Fruit fly (Drosophila melanogaster) whole organism, embryonic: ENCODE measurements around the gene CG13029.
A peak's percentile ranks its signal among the peaks of the same experiment; 100 is the strongest.

ENCODE experiments used
- Abd-B ChIP-seq: fragments of 200-800 bp; sonication (Bioruptor generic); optimal IDR thresholded peaks from 2 replicates; lab custom pipeline; 2018; ENCODE audit warnings: missing biosample characterization, mild to moderate bottlenecking, missing genetic modification characterization, moderate library complexity
- Awh ChIP-seq: fragments of 200-800 bp; sonication (Bioruptor generic); IDR thresholded peaks from 2 replicates; pipeline ENCODE4, ENCODE4 v1.3.6; 2022; ENCODE audit warnings: missing biosample characterization, missing genetic modification characterization
- CG12769 ChIP-seq: fragments of 200-800 bp; sonication (Bioruptor generic); optimal IDR thresholded peaks from 2 replicates; lab custom pipeline; 2019; ENCODE audit warnings: missing biosample characterization, mild to moderate bottlenecking, missing genetic modification characterization, moderate library complexity
- CG13287 ChIP-seq: fragments of 200-800 bp; sonication (Bioruptor generic); IDR thresholded peaks from 2 replicates; pipeline ENCODE4 v1.3.6; 2022; ENCODE audit warnings: missing biosample characterization, missing genetic modification characterization; ENCODE audit not compliant: partially characterized antibody
- CG17385 ChIP-seq: fragments of 200-800 bp; sonication (Bioruptor generic); optimal IDR thresholded peaks from 3 replicates; lab custom pipeline; 2018; ENCODE audit warnings: missing biosample characterization, mild to moderate bottlenecking, missing genetic modification characterization
- CG17568 ChIP-seq: fragments of 200-800 bp; sonication (Bioruptor generic); optimal IDR thresholded peaks from 2 replicates; lab custom pipeline; 2018; ENCODE audit warnings: missing biosample characterization, mild to moderate bottlenecking, missing genetic modification characterization, moderate library complexity
- CG1792 ChIP-seq: fragments of 200-800 bp; sonication (Bioruptor generic); optimal IDR thresholded peaks from 2 replicates; lab custom pipeline; 2016; ENCODE audit warnings: missing biosample characterization, missing genetic modification characterization
- CG18619 ChIP-seq: fragments of 200-800 bp; sonication (Bioruptor generic); optimal IDR thresholded peaks from 3 replicates; lab custom pipeline; 2017; ENCODE audit warnings: missing biosample characterization, mild to moderate bottlenecking, missing genetic modification characterization
- CG2116 ChIP-seq: fragments of 200-800 bp; sonication (Bioruptor generic); optimal IDR thresholded peaks from 3 replicates; lab custom pipeline; 2018; ENCODE audit warnings: missing biosample characterization, mild to moderate bottlenecking, missing genetic modification characterization
- CG2199 ChIP-seq: fragments of 200-800 bp; sonication (Bioruptor generic); IDR thresholded peaks from 3 replicates; pipeline ENCODE4 v1.3.6; 2022; ENCODE audit warnings: missing biosample characterization, missing genetic modification characterization
- CG2875 ChIP-seq: fragments of 200-800 bp; sonication (Bioruptor generic); optimal IDR thresholded peaks from 2 replicates; lab custom pipeline; 2017; ENCODE audit warnings: missing biosample characterization, mild to moderate bottlenecking, missing genetic modification characterization, missing genetic modification reagents
- CG30020 ChIP-seq: fragments of 200-800 bp; optimal IDR thresholded peaks from 2 replicates; lab custom pipeline; 2019; ENCODE audit warnings: missing biosample characterization, mild to moderate bottlenecking, missing genetic modification characterization, moderate library complexity
- CG30403 ChIP-seq: fragments of 200-800 bp; sonication (Bioruptor generic); optimal IDR thresholded peaks from 3 replicates; lab custom pipeline; 2016; ENCODE audit warnings: missing biosample characterization, missing genetic modification characterization
- CG31441 ChIP-seq: fragments of 200-800 bp; sonication (Bioruptor generic); IDR thresholded peaks from 2 replicates; pipeline ENCODE4 v1.3.6; 2022; ENCODE audit warnings: missing biosample characterization, missing genetic modification characterization
- CG43689 ChIP-seq: fragments of 200-800 bp; sonication (Bioruptor generic); IDR thresholded peaks from 2 replicates; pipeline ENCODE4 v1.3.6; 2022; ENCODE audit warnings: missing biosample characterization, missing genetic modification characterization
- CG4820 ChIP-seq: fragments of 200-800 bp; sonication (Bioruptor generic); optimal IDR thresholded peaks from 3 replicates; lab custom pipeline; 2016; ENCODE audit warnings: missing biosample characterization, missing genetic modification characterization
- CG6175 ChIP-seq: fragments of 200-800 bp; sonication (Bioruptor generic); IDR thresholded peaks from 3 replicates; pipeline ENCODE4 v1.3.6; 2022; ENCODE audit warnings: missing biosample characterization, missing genetic modification characterization
- CG6689 ChIP-seq: fragments of 200-800 bp; sonication (Bioruptor generic); IDR thresholded peaks from 2 replicates; pipeline ENCODE4 v1.3.6; 2022; ENCODE audit warnings: missing biosample characterization, missing genetic modification characterization
- CG6813 ChIP-seq: fragments of 200-800 bp; sonication (Bioruptor generic); optimal IDR thresholded peaks from 2 replicates; lab custom pipeline; 2017; ENCODE audit warnings: missing biosample characterization, missing genetic modification characterization, mild to moderate bottlenecking, moderate library complexity, missing genetic modification reagents
- CG7372 ChIP-seq: fragments of 200-800 bp; sonication (Bioruptor generic); IDR thresholded peaks from 2 replicates; pipeline ENCODE4 v1.3.6; 2022; ENCODE audit warnings: missing biosample characterization, missing genetic modification characterization
- CG7556 ChIP-seq: fragments of 200-800 bp; sonication (Bioruptor generic); optimal IDR thresholded peaks from 2 replicates; lab custom pipeline; 2017; ENCODE audit warnings: missing biosample characterization, mild to moderate bottlenecking, missing genetic modification characterization
- CG7839 ChIP-seq: fragments of 200-800 bp; sonication (Bioruptor generic); optimal IDR thresholded peaks from 3 replicates; lab custom pipeline; 2018; ENCODE audit warnings: missing biosample characterization, mild to moderate bottlenecking, missing genetic modification characterization, moderate library complexity
- CG7963 ChIP-seq: fragments of 200-800 bp; sonication (Bioruptor generic); IDR thresholded peaks from 3 replicates; pipeline ENCODE4 v1.3.6; 2022; ENCODE audit warnings: missing biosample characterization, missing genetic modification characterization; ENCODE audit not compliant: partially characterized antibody
- CkIIα-i1 ChIP-seq: fragments of 200-800 bp; sonication (Bioruptor generic); IDR thresholded peaks from 2 replicates; pipeline ENCODE4 v1.3.6; 2022; ENCODE audit warnings: missing biosample characterization, missing genetic modification characterization
- D19B ChIP-seq: fragments of 200-800 bp; sonication (Bioruptor generic); optimal IDR thresholded peaks from 2 replicates; lab custom pipeline; 2017; ENCODE audit warnings: missing biosample characterization, mild to moderate bottlenecking, missing genetic modification characterization
- Dfd ChIP-seq, 2 experiments: fragments of >200 bp; optimal IDR thresholded peaks; 2 replicates each; lab custom pipeline; 2017; ENCODE audit warnings: missing biosample characterization in 2 of 2, missing genetic modification characterization in 2 of 2
- HLH54F ChIP-seq: fragments of 200-800 bp; sonication (Bioruptor generic); optimal IDR thresholded peaks from 3 replicates; lab custom pipeline; 2016; ENCODE audit warnings: missing biosample characterization, missing genetic modification characterization
- Lpt ChIP-seq: fragments of >200 bp; optimal IDR thresholded peaks from 2 replicates; lab custom pipeline; 2018; ENCODE audit warnings: missing biosample characterization, missing genetic modification characterization
- MESR4 ChIP-seq: fragments of 200-800 bp; sonication (Bioruptor generic); optimal IDR thresholded peaks from 2 replicates; lab custom pipeline; 2018; ENCODE audit warnings: missing biosample characterization, mild to moderate bottlenecking, missing genetic modification characterization, moderate library complexity
- MTF-1 ChIP-seq: fragments of 200-800 bp; sonication (Bioruptor generic); optimal IDR thresholded peaks from 2 replicates; lab custom pipeline; 2018; ENCODE audit warnings: missing biosample characterization, mild to moderate bottlenecking, missing genetic modification characterization, borderline replicate concordance
- Mad ChIP-seq: fragments of 200-800 bp; sonication (Bioruptor generic); optimal IDR thresholded peaks from 2 replicates; lab custom pipeline; 2016; ENCODE audit warnings: missing biosample characterization, missing genetic modification characterization
- Nf-YC ChIP-seq: fragments of 200-800 bp; optimal IDR thresholded peaks from 3 replicates; lab custom pipeline; 2019; ENCODE audit warnings: missing biosample characterization, mild to moderate bottlenecking, missing genetic modification characterization, moderate library complexity
- Poxn ChIP-seq: fragments of 200-800 bp; sonication (Bioruptor generic); IDR thresholded peaks from 2 replicates; pipeline ENCODE4 v1.3.6; 2022; ENCODE audit warnings: missing biosample characterization, missing genetic modification characterization
- Six4 ChIP-seq: fragments of 200-800 bp; sonication (Bioruptor generic); optimal IDR thresholded peaks from 2 replicates; lab custom pipeline; 2016; ENCODE audit warnings: missing biosample characterization, missing genetic modification characterization
- TFAM ChIP-seq: fragments of 200-800 bp; sonication (Bioruptor generic); optimal IDR thresholded peaks from 2 replicates; lab custom pipeline; 2017; ENCODE audit warnings: missing biosample characterization, missing genetic modification characterization, inconsistent platforms
- Usf ChIP-seq: fragments of 200-800 bp; sonication (Bioruptor generic); optimal IDR thresholded peaks from 2 replicates; lab custom pipeline; 2017; ENCODE audit warnings: missing genotype, missing biosample characterization, missing genetic modification characterization
- ash1 ChIP-seq: fragments of 200-800 bp; sonication (Bioruptor generic); optimal IDR thresholded peaks from 2 replicates; lab custom pipeline; 2018; ENCODE audit warnings: missing biosample characterization, mild to moderate bottlenecking, missing genetic modification characterization
- cato ChIP-seq: fragments of 200-800 bp; sonication (Bioruptor generic); optimal IDR thresholded peaks from 2 replicates; lab custom pipeline; 2016; ENCODE audit warnings: missing biosample characterization, missing genetic modification characterization, borderline replicate concordance
- gem ChIP-seq: fragments of 200-800 bp; sonication (Bioruptor generic); optimal IDR thresholded peaks from 2 replicates; lab custom pipeline; 2019; ENCODE audit warnings: missing biosample characterization, mild to moderate bottlenecking, missing genetic modification characterization, moderate library complexity
- hbn ChIP-seq: fragments of 200-800 bp; sonication (Bioruptor generic); IDR thresholded peaks from 2 replicates; pipeline ENCODE4 v1.3.6; 2022; ENCODE audit warnings: missing biosample characterization, missing genetic modification characterization; ENCODE audit not compliant: partially characterized antibody
- her ChIP-seq: fragments of 200-800 bp; sonication (Bioruptor generic); optimal IDR thresholded peaks from 2 replicates; lab custom pipeline; 2016; ENCODE audit warnings: missing biosample characterization, missing genetic modification characterization
- lbe ChIP-seq: fragments of 200-800 bp; sonication (Bioruptor generic); optimal IDR thresholded peaks from 2 replicates; lab custom pipeline; 2016; ENCODE audit warnings: missing biosample characterization, mild to moderate bottlenecking, missing genetic modification characterization
- lov ChIP-seq, 2 experiments: fragments of 200-800 bp in 1 of 2; fragments of >200 bp in 1 of 2; sonication (Bioruptor generic) in 1 of 2; IDR thresholded peaks in 1 of 2; optimal IDR thresholded peaks in 1 of 2; 2 replicates in 1 of 2; 3 replicates in 1 of 2; pipeline versions ENCODE4 v1.3.6 to Lab custom; 2017 to 2022; ENCODE audit warnings: missing biosample characterization in 1 of 2, missing genetic modification characterization in 1 of 2
- odd ChIP-seq: fragments of 200-800 bp; sonication (Bioruptor generic); optimal IDR thresholded peaks from 2 replicates; lab custom pipeline; 2017; ENCODE audit warnings: missing biosample characterization, mild to moderate bottlenecking, missing genetic modification characterization
- otp ChIP-seq: fragments of 200-800 bp; sonication (Bioruptor generic); IDR thresholded peaks from 3 replicates; pipeline ENCODE4, ENCODE4 v1.3.6; 2022; ENCODE audit warnings: missing biosample characterization, missing genetic modification characterization
- sisA ChIP-seq: fragments of 200-800 bp; sonication (Bioruptor generic); IDR thresholded peaks from 2 replicates; pipeline ENCODE4 v1.3.6; 2022; ENCODE audit warnings: missing biosample characterization, missing genetic modification characterization
- slou ChIP-seq: fragments of 200-800 bp; sonication (Bioruptor generic); optimal IDR thresholded peaks from 3 replicates; lab custom pipeline; 2016; ENCODE audit warnings: missing biosample characterization, missing genetic modification characterization
- sna ChIP-seq: fragments of 200-800 bp; sonication (Bioruptor generic); IDR thresholded peaks from 2 replicates; pipeline ENCODE4 v1.3.6; 2022; ENCODE audit warnings: missing biosample characterization, missing genetic modification characterization; ENCODE audit not compliant: partially characterized antibody
- trem ChIP-seq: fragments of 200-800 bp; optimal IDR thresholded peaks from 3 replicates; lab custom pipeline; 2019; ENCODE audit warnings: missing biosample characterization, mild to moderate bottlenecking, missing genetic modification characterization, moderate library complexity

The CG13029 gene

dm6 chr3L:16865123-16865831, 4.9 kb downstream of the CG13029 start, which contains the start of gene Lmpt (continued):
- TF ChIP-seq CG31441, result peak; percentile 28; the same call in 1 of the 2 replicates
- no peak for TF ChIP-seq CG30020 (tag; lab: Kevin White, UChicago)
- TF ChIP-seq CG30403 (GFP tag; lab: Kevin White, UChicago), result no peak
- TF ChIP-seq hbn (GFP tag; lab: Robert Waterston, UW), result no peak
- no peak for TF ChIP-seq Dfd (GFP tag; optimal IDR thresholded peaks at IDR 0.05; lab: Kevin White, UChicago)
- TF ChIP-seq sna (GFP tag; lab: Robert Waterston, UW), result no peak
- TF ChIP-seq lov (optimal IDR thresholded peaks at IDR 0.05; lab: Kevin White, UChicago), result no peak
- no peak for TF ChIP-seq lov (GFP tag; IDR thresholded peaks at IDR 0.05; lab: Robert Waterston, UW)
- no peak for TF ChIP-seq Nf-YC
- TF ChIP-seq CG43689 (GFP tag; lab: Robert Waterston, UW), result no peak
- TF ChIP-seq CkIIα-i1, result no peak
- no peak; the same call in 1 of the 2 replicates for TF ChIP-seq Awh (GFP tag; lab: Robert Waterston, UW)
- 0 out of 2 replicates have a peak, but pooled peaks have one; percentile 9 for TF ChIP-seq CG6689 (GFP tag; lab: Robert Waterston, UW)
- TF ChIP-seq otp (GFP tag; lab: Robert Waterston, UW), result no peak
- no peak for TF ChIP-seq gem
- no peak for TF ChIP-seq CG6813
- no peak for TF ChIP-seq ash1 (GFP tag; lab: Kevin White, UChicago)
- TF ChIP-seq CG2116 (GFP tag; lab: Kevin White, UChicago), result peak; percentile 13
- no peak for TF ChIP-seq CG12769 (tag; lab: Kevin White, UChicago)
- no peak; the same call in 2 of the 3 replicates for TF ChIP-seq CG6175 (GFP tag; lab: Robert Waterston, UW)
- no peak for TF ChIP-seq Lpt (GFP tag; lab: Kevin White, UChicago)
- TF ChIP-seq CG1792 (GFP tag; lab: Kevin White, UChicago), result no peak
- TF ChIP-seq sisA, result no peak
- TF ChIP-seq Poxn (GFP tag; lab: Robert Waterston, UW), result no peak
- no peak for TF ChIP-seq cato
- TF ChIP-seq CG18619 (GFP tag; lab: Kevin White, UChicago), result no peak
- peak; percentile 80 for TF ChIP-seq D19B (GFP tag; lab: Kevin White, UChicago)
- peak; percentile 21 for TF ChIP-seq CG7839
- no peak for TF ChIP-seq CG4820 (GFP tag; lab: Kevin White, UChicago)
- TF ChIP-seq odd, result no peak
- TF ChIP-seq Mad (GFP tag; lab: Kevin White, UChicago), result no peak
- TF ChIP-seq HLH54F (GFP tag; lab: Kevin White, UChicago), result no peak
- no peak for TF ChIP-seq CG2875 (GFP tag; lab: Kevin White, UChicago)
- no peak for TF ChIP-seq MTF-1 (GFP tag; lab: Kevin White, UChicago)
- TF ChIP-seq CG7556 (GFP tag; lab: Kevin White, UChicago), result no peak
- no peak for TF ChIP-seq Usf (GFP tag; lab: Kevin White, UChicago)
- no peak for TF ChIP-seq Abd-B (GFP tag; lab: Kevin White, UChicago)
- no peak for TF ChIP-seq lbe (GFP tag; lab: Kevin White, UChicago)
- TF ChIP-seq her (GFP tag; lab: Kevin White, UChicago), result no peak
- TF ChIP-seq CG17568 (GFP tag; lab: Kevin White, UChicago), result no peak
- no peak for TF ChIP-seq slou
- TF ChIP-seq CG13287 (GFP tag; lab: Robert Waterston, UW), result peak; percentile 3
- peak; percentile 88 for TF ChIP-seq CG17385 (GFP tag; lab: Kevin White, UChicago)
- no peak for TF ChIP-seq CG7963 (GFP tag; lab: Robert Waterston, UW)
- peak; percentile 48 for TF ChIP-seq trem (tag; lab: Kevin White, UChicago)
- no peak for TF ChIP-seq Six4
- TF ChIP-seq TFAM (GFP tag; lab: Kevin White, UChicago), result no peak
- no peak for TF ChIP-seq MESR4 (GFP tag; lab: Kevin White, UChicago)
- no peak for TF ChIP-seq CG7372 (GFP tag; lab: Robert Waterston, UW)
- 0 out of 3 replicates have a peak, but pooled peaks have one; percentile 58 for TF ChIP-seq CG2199 (GFP tag; lab: Robert Waterston, UW)
